Fruit fly (Drosophila melanogaster) whole organism, embryonic: Measurements from ENCODE around the gene Gr93d.

Experiments used
- Awh ChIP-seq: fragments of 200-800 bp; sonication (Bioruptor generic); IDR thresholded peaks from 2 replicates; pipeline ENCODE4, ENCODE4 v1.3.6; 2022; ENCODE audit warnings: missing biosample characterization, missing genetic modification characterization
- Bgb ChIP-seq: fragments of 200-800 bp; sonication (Bioruptor generic); IDR thresholded peaks from 2 replicates; pipeline ENCODE4 v1.3.6; 2022; ENCODE audit warnings: missing biosample characterization, missing genetic modification characterization; ENCODE audit not compliant: partially characterized antibody
- Blimp-1 ChIP-seq: fragments of 200-800 bp; sonication (Bioruptor generic); optimal IDR thresholded peaks from 3 replicates; lab custom pipeline; 2018; ENCODE audit warnings: missing biosample characterization, missing genetic modification characterization, mild to moderate bottlenecking, moderate library complexity, missing genetic modification reagents
- CG10366 ChIP-seq: fragments of 200-800 bp; sonication (Bioruptor generic); IDR thresholded peaks from 2 replicates; pipeline ENCODE4 v1.3.6; 2022; ENCODE audit warnings: missing biosample characterization, missing genetic modification characterization
- CG11723 ChIP-seq: fragments of 200-800 bp; sonication (Bioruptor generic); optimal IDR thresholded peaks from 2 replicates; lab custom pipeline; 2017; ENCODE audit warnings: missing biosample characterization, mild to moderate bottlenecking, missing genetic modification characterization
- CG1603 ChIP-seq: fragments of 200-800 bp; sonication (Bioruptor generic); optimal IDR thresholded peaks from 2 replicates; lab custom pipeline; 2019; ENCODE audit warnings: missing biosample characterization, mild to moderate bottlenecking, missing genetic modification characterization, moderate library complexity
- CG16813 ChIP-seq: fragments of 200-800 bp; sonication (Bioruptor generic); IDR thresholded peaks from 3 replicates; pipeline ENCODE4 v1.3.6; 2022; ENCODE audit warnings: missing biosample characterization, missing genetic modification characterization; ENCODE audit not compliant: partially characterized antibody
- CG17361 ChIP-seq: fragments of 200-800 bp; sonication (Bioruptor generic); IDR thresholded peaks from 3 replicates; pipeline ENCODE4 v1.3.6; 2022; ENCODE audit warnings: missing biosample characterization, missing genetic modification characterization
- CG2202 ChIP-seq: fragments of 200-800 bp; sonication (Bioruptor generic); optimal IDR thresholded peaks from 2 replicates; lab custom pipeline; 2018; ENCODE audit warnings: missing biosample characterization, mild to moderate bottlenecking, missing genetic modification characterization
- CG2678 ChIP-seq: fragments of 200-800 bp; sonication (Bioruptor generic); optimal IDR thresholded peaks from 3 replicates; lab custom pipeline; 2019; ENCODE audit warnings: missing biosample characterization, mild to moderate bottlenecking, missing genetic modification characterization, moderate library complexity
- CG3407 ChIP-seq: fragments of 200-800 bp; sonication (Bioruptor generic); optimal IDR thresholded peaks from 2 replicates; lab custom pipeline; 2018; ENCODE audit warnings: missing biosample characterization, mild to moderate bottlenecking, missing genetic modification characterization
- CG3847 ChIP-seq: fragments of 200-800 bp; sonication (Bioruptor generic); IDR thresholded peaks from 2 replicates; pipeline ENCODE4 v1.3.6; 2022; ENCODE audit warnings: missing biosample characterization, missing genetic modification characterization
- CG4404 ChIP-seq: fragments of 200-800 bp; sonication (Bioruptor generic); IDR thresholded peaks from 2 replicates; pipeline ENCODE4 v1.3.6; 2022; ENCODE audit warnings: missing biosample characterization, missing genetic modification characterization
- CG4617 ChIP-seq: fragments of 200-800 bp; sonication (Bioruptor generic); optimal IDR thresholded peaks from 3 replicates; lab custom pipeline; 2016; ENCODE audit warnings: missing biosample characterization, missing genetic modification characterization, borderline replicate concordance
- CG6254 ChIP-seq: fragments of 200-800 bp; sonication (Bioruptor generic); optimal IDR thresholded peaks from 3 replicates; lab custom pipeline; 2017; ENCODE audit warnings: mild to moderate bottlenecking, missing biosample characterization, missing genetic modification reagents, missing genetic modification characterization
- CG7271 ChIP-seq: fragments of 200-800 bp; sonication (Bioruptor generic); optimal IDR thresholded peaks from 2 replicates; lab custom pipeline; 2018; ENCODE audit warnings: missing biosample characterization, mild to moderate bottlenecking, missing genetic modification characterization, moderate library complexity
- CG8765 ChIP-seq: fragments of 200-800 bp; sonication (Bioruptor generic); IDR thresholded peaks from 2 replicates; pipeline ENCODE4 v1.3.6; 2022; ENCODE audit warnings: missing biosample characterization, missing genetic modification characterization
- CG8924 ChIP-seq: fragments of 200-800 bp; optimal IDR thresholded peaks from 3 replicates; lab custom pipeline; 2019; ENCODE audit warnings: missing biosample characterization, mild to moderate bottlenecking, missing genetic modification characterization, moderate library complexity
- CG9215 ChIP-seq: fragments of 200-800 bp; sonication (Bioruptor generic); IDR thresholded peaks from 2 replicates; pipeline ENCODE4 v1.3.6; 2022; ENCODE audit warnings: missing biosample characterization, missing genetic modification characterization
- Dp ChIP-seq: fragments of 200-800 bp; sonication (Bioruptor generic); optimal IDR thresholded peaks from 2 replicates; lab custom pipeline; 2018; ENCODE audit warnings: missing biosample characterization, mild to moderate bottlenecking, missing genetic modification characterization, moderate library complexity
- Ets65A ChIP-seq: fragments of 200-800 bp; sonication (Bioruptor generic); peaks from one replicate; lab custom pipeline; 2016; ENCODE audit warnings: missing biosample characterization, missing genetic modification characterization
- HmgD ChIP-seq: fragments of 200-800 bp; sonication (Bioruptor generic); optimal IDR thresholded peaks from 3 replicates; lab custom pipeline; 2016; ENCODE audit warnings: missing biosample characterization, missing genetic modification characterization
- Hmr ChIP-seq: fragments of 200-800 bp; sonication (Bioruptor generic); optimal IDR thresholded peaks from 3 replicates; lab custom pipeline; 2017; ENCODE audit warnings: mild to moderate bottlenecking, missing biosample characterization, missing genetic modification reagents, missing genetic modification characterization
- Nf-YB ChIP-seq: fragments of 200-800 bp; sonication (Bioruptor generic); optimal IDR thresholded peaks from 3 replicates; lab custom pipeline; 2019; ENCODE audit warnings: missing biosample characterization, mild to moderate bottlenecking, missing genetic modification characterization, moderate library complexity
- Side ChIP-seq: fragments of 200-800 bp; sonication (Bioruptor generic); optimal IDR thresholded peaks from 2 replicates; lab custom pipeline; 2016; ENCODE audit warnings: missing biosample characterization, missing genetic modification characterization
- Sox100B ChIP-seq: fragments of 200-800 bp; sonication (Bioruptor generic); optimal IDR thresholded peaks from 3 replicates; lab custom pipeline; 2018; ENCODE audit warnings: missing biosample characterization, mild to moderate bottlenecking, missing genetic modification characterization
- Stat92E ChIP-seq, 3 experiments: fragments of >200 bp in 2 of 3; fragments of 200-800 bp in 1 of 3; sonication (Bioruptor generic) in 1 of 3; optimal IDR thresholded peaks; 2 replicates each; lab custom pipeline; 2017 to 2019; ENCODE audit warnings: missing biosample characterization in 3 of 3, missing genetic modification characterization in 3 of 3, mild to moderate bottlenecking in 1 of 3, moderate library complexity in 1 of 3
- chinmo ChIP-seq: fragments of 200-800 bp; sonication (Bioruptor generic); IDR thresholded peaks from 4 replicates; pipeline ENCODE4 v1.3.6; 2022; ENCODE audit warnings: missing biosample characterization, missing genetic modification characterization; ENCODE audit not compliant: partially characterized antibody
- crc ChIP-seq: fragments of 200-800 bp; sonication (Bioruptor generic); optimal IDR thresholded peaks from 2 replicates; lab custom pipeline; 2016; ENCODE audit warnings: missing biosample characterization, missing genetic modification characterization
- crp ChIP-seq, 2 experiments: fragments of 200-800 bp; sonication (Bioruptor generic); optimal IDR thresholded peaks; 2 replicates in 1 of 2; 3 replicates in 1 of 2; lab custom pipeline; 2017; ENCODE audit warnings: missing biosample characterization in 2 of 2, missing genetic modification characterization in 2 of 2, mild to moderate bottlenecking in 1 of 2, moderate library complexity in 1 of 2
- disco-r ChIP-seq: fragments of 200-800 bp; sonication (Bioruptor generic); optimal IDR thresholded peaks from 2 replicates; lab custom pipeline; 2016; ENCODE audit warnings: missing biosample characterization, missing genetic modification characterization
- dpn ChIP-seq, 2 experiments: fragments of 200-800 bp; sonication (Bioruptor generic); optimal IDR thresholded peaks; 3 replicates each; lab custom pipeline; 2016; ENCODE audit warnings: missing biosample characterization in 2 of 2, missing genetic modification characterization in 2 of 2
- esg ChIP-seq: fragments of 200-800 bp; sonication (Bioruptor generic); conservative IDR thresholded peaks from 2 replicates; pipeline ENCODE4 v1.3.6; 2022; ENCODE audit warnings: missing biosample characterization, missing genetic modification characterization
- eyg ChIP-seq: fragments of 200-800 bp; sonication (Bioruptor generic); optimal IDR thresholded peaks from 3 replicates; lab custom pipeline; 2016; ENCODE audit warnings: missing biosample characterization, missing genetic modification characterization
- gem ChIP-seq: fragments of 200-800 bp; sonication (Bioruptor generic); optimal IDR thresholded peaks from 2 replicates; lab custom pipeline; 2019; ENCODE audit warnings: missing biosample characterization, mild to moderate bottlenecking, missing genetic modification characterization, moderate library complexity
- h ChIP-seq: fragments of >200 bp; optimal IDR thresholded peaks from 2 replicates; lab custom pipeline; 2017
- ken ChIP-seq: fragments of 200-800 bp; sonication (Bioruptor generic); IDR thresholded peaks from 3 replicates; pipeline ENCODE4 v1.3.6; 2022; ENCODE audit warnings: missing biosample characterization, missing genetic modification characterization
- lab ChIP-seq: fragments of 200-800 bp; sonication (Bioruptor generic); optimal IDR thresholded peaks from 3 replicates; lab custom pipeline; 2017; ENCODE audit warnings: missing biosample characterization, missing genetic modification characterization, mild to moderate bottlenecking, moderate library complexity, missing genetic modification reagents
- lilli ChIP-seq: fragments of 200-800 bp; sonication (Bioruptor generic); optimal IDR thresholded peaks from 3 replicates; lab custom pipeline; 2016; ENCODE audit warnings: missing biosample characterization, missing genetic modification characterization
- lmd ChIP-seq: fragments of 200-800 bp; sonication (Bioruptor generic); IDR thresholded peaks from 2 replicates; pipeline ENCODE4 v1.3.6; 2022; ENCODE audit warnings: missing biosample characterization, missing genetic modification characterization
- org-1 ChIP-seq: fragments of 200-800 bp; sonication (Bioruptor generic); optimal IDR thresholded peaks from 2 replicates; lab custom pipeline; 2017; ENCODE audit warnings: missing biosample characterization, missing genetic modification characterization
- pb ChIP-seq: fragments of 200-800 bp; sonication (Bioruptor generic); optimal IDR thresholded peaks from 3 replicates; lab custom pipeline; 2016; ENCODE audit warnings: missing biosample characterization, missing genetic modification characterization
- pzg ChIP-seq: fragments of 200-800 bp; sonication (Bioruptor generic); optimal IDR thresholded peaks from 3 replicates; lab custom pipeline; 2018; ENCODE audit warnings: missing biosample characterization, mild to moderate bottlenecking, missing genetic modification characterization, moderate library complexity
- shn ChIP-seq: fragments of 200-800 bp; sonication (Bioruptor generic); optimal IDR thresholded peaks from 3 replicates; lab custom pipeline; 2016; ENCODE audit warnings: missing biosample characterization, missing genetic modification characterization
- so ChIP-seq: fragments of 200-800 bp; sonication (Bioruptor generic); IDR thresholded peaks from 3 replicates; pipeline ENCODE4 v1.3.6; 2022; ENCODE audit warnings: missing biosample characterization, missing genetic modification characterization
- tap ChIP-seq: fragments of 200-800 bp; optimal IDR thresholded peaks from 3 replicates; lab custom pipeline; 2019; ENCODE audit warnings: missing biosample characterization, mild to moderate bottlenecking, missing genetic modification characterization, moderate library complexity
- tin ChIP-seq: fragments of 200-800 bp; sonication (Bioruptor generic); optimal IDR thresholded peaks from 3 replicates; lab custom pipeline; 2016; ENCODE audit warnings: missing biosample characterization, missing genetic modification characterization
- tll ChIP-seq, 2 experiments: fragments of 200-800 bp in 1 of 2; fragments of >200 bp in 1 of 2; sonication (Bioruptor generic) in 1 of 2; optimal IDR thresholded peaks; 2 replicates each; lab custom pipeline; 2017 to 2019; ENCODE audit warnings: missing biosample characterization in 2 of 2, missing genetic modification characterization in 2 of 2, mild to moderate bottlenecking in 1 of 2, moderate library complexity in 1 of 2
- trh ChIP-seq: fragments of 200-800 bp; sonication (Bioruptor generic); optimal IDR thresholded peaks from 2 replicates; lab custom pipeline; 2016; ENCODE audit warnings: missing biosample characterization, missing genetic modification characterization

The Gr93d gene

dm6 chr3R:21823699-21824406 lies 22.6 kb downstream of the Gr93d start (continued):
- TF ChIP-seq HmgD (GFP tag; lab: Kevin White, UChicago) (no peak), trh (GFP tag; lab: Kevin White, UChicago) (no peak), CG2202 (tag; lab: Kevin White, UChicago) (no peak), dpn (GFP tag; optimal IDR thresholded peaks at IDR 0.05; lab: Kevin White, UChicago) (no peak), Stat92E (GFP tag; optimal IDR thresholded peaks at IDR 0.05; lab: Kevin White, UChicago) (no peak), CG16813 (GFP tag; lab: Robert Waterston, UW) (no peak), CG4404 (GFP tag; lab: Robert Waterston, UW) (peak; percentile 51), tll (GFP tag; optimal IDR thresholded peaks at IDR 0.05; lab: Kevin White, UChicago) (no peak), CG1603 (tag; lab: Kevin White, UChicago) (no peak), CG2678 (tag; lab: Kevin White, UChicago) (peak; percentile 61), CG3407 (GFP tag; lab: Kevin White, UChicago) (no peak), Blimp-1 (peak; percentile 40), lilli (GFP tag; lab: Kevin White, UChicago) (no peak), CG17361 (GFP tag; lab: Robert Waterston, UW) (peak; percentile 62; the same call in 2 of the 3 replicates), ken (GFP tag; lab: Robert Waterston, UW) (no peak), CG4617 (no peak), Sox100B (GFP tag; lab: Kevin White, UChicago) (peak; percentile 63), CG7271 (tag; lab: Kevin White, UChicago) (no peak), Bgb (GFP tag; lab: Robert Waterston, UW) (no peak), crp (GFP tag; optimal IDR thresholded peaks at IDR 0.05; lab: Kevin White, UChicago) (no peak), CG11723 (no peak), chinmo (GFP tag; lab: Robert Waterston, UW) (no peak), Dp (GFP tag; lab: Kevin White, UChicago) (no peak), CG6254 (GFP tag; lab: Kevin White, UChicago) (peak; percentile 44), lmd (no peak), CG8765 (GFP tag; lab: Robert Waterston, UW) (no peak), esg (no peak), h (no peak), CG3847 (GFP tag; lab: Robert Waterston, UW) (no peak), pb (GFP tag; lab: Kevin White, UChicago) (no peak), Hmr (GFP tag; lab: Kevin White, UChicago) (peak; percentile 2), Ets65A (GFP tag; lab: Kevin White, UChicago) (no peak), eyg (GFP tag; lab: Kevin White, UChicago) (no peak), Nf-YB (GFP tag; lab: Kevin White, UChicago) (peak; percentile 19), pzg (GFP tag; lab: Kevin White, UChicago) (no peak), shn (GFP tag; lab: Kevin White, UChicago) (no peak), Side (GFP tag; lab: Kevin White, UChicago) (no peak), tin (GFP tag; lab: Kevin White, UChicago) (peak; percentile 33), CG9215 (GFP tag; lab: Robert Waterston, UW) (no peak), crc (GFP tag; lab: Kevin White, UChicago) (no peak), CG10366 (GFP tag; lab: Robert Waterston, UW) (no peak), tap (tag; lab: Kevin White, UChicago) (peak; percentile 47), lab (peak; percentile 25), disco-r (no peak), Awh (no peak), CG8924 (tag; lab: Kevin White, UChicago) (peak; percentile 42), org-1 (GFP tag; lab: Kevin White, UChicago) (no peak), so (no peak), gem (tag; lab: Kevin White, UChicago) (peak; percentile 65)
